Worm (Caenorhabditis elegans) whole organism, L4 larva: Measurements from ENCODE around the gene apx-1.

ENCODE experiments used
- ceh-82 ChIP-seq: sonication (generic microtip); optimal IDR thresholded peaks from 2 replicates; lab custom pipeline; 2017; ENCODE audit warnings: missing biosample characterization, missing genetic modification characterization
- daf-12 ChIP-seq: fragments of 150-350 bp; optimal IDR thresholded peaks from 2 replicates; lab custom pipeline; 2014; ENCODE audit warnings: missing biosample characterization, missing genetic modification reagents, missing genetic modification characterization
- egl-27 ChIP-seq: sonication (generic microtip); optimal IDR thresholded peaks from 3 replicates; lab custom pipeline; 2017; ENCODE audit warnings: missing biosample characterization, missing genetic modification reagents, missing genetic modification characterization
- mxl-2 ChIP-seq: fragments of 200-800 bp; sonication (Bioruptor generic); conservative IDR thresholded peaks from 2 replicates; pipeline ENCODE4 v1.3.6; 2022; ENCODE audit warnings: missing genetic modification reagents, missing genetic modification characterization, missing compliant biosample characterization
- nhr-25 ChIP-seq: sonication (generic microtip); optimal IDR thresholded peaks from 2 replicates; lab custom pipeline; 2017; ENCODE audit warnings: missing genetic modification characterization, mild to moderate bottlenecking, missing compliant biosample characterization, antibody characterized with exemption, moderate library complexity, borderline replicate concordance; ENCODE audit not compliant: insufficient read depth
- nhr-76 ChIP-seq: fragments of 150-350 bp; optimal IDR thresholded peaks from 2 replicates; lab custom pipeline; 2014; ENCODE audit warnings: missing biosample characterization, missing genetic modification characterization
- ztf-11 ChIP-seq: fragments of 150-350 bp; optimal IDR thresholded peaks from 2 replicates; lab custom pipeline; 2014; ENCODE audit warnings: missing biosample characterization, missing genetic modification characterization

DNA sequence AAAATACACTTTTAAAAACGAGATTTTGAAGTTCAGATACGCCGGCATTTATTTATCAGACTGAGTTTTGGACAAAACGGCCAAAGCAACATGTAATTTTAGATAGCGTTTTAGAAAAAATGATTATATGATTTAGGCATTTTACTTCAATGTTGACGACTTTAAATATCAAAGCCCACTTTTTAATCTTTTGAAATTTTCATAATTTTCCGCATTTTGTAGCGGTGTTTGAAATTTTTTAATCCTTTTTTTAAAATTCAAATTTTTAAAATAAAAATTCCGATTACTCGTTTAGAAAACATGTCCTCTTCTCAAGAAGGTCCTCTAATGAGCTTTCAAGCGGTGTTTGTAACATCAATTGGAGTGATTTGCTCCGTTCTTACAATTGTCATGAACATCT lies 40.2 kb upstream of the apx-1 start, which contains the start of gene srbc-6:
- TF ChIP-seq daf-12 (no peak), ceh-82 (tag; lab: Kevin White, UChicago) (no peak), egl-27 (no peak), nhr-25 (tag; lab: Kevin White, UChicago) (no peak), nhr-76 (tag; lab: Kevin White, UChicago) (no peak), ztf-11 (tag; lab: Kevin White, UChicago) (no peak), mxl-2 (GFP tag; lab: Robert Waterston, UW) (no peak)
